Worm (Caenorhabditis elegans): ENCODE data around the gene T14G12.6.
A peak's percentile ranks its signal among the peaks of the same experiment; 100 is the strongest.

DNA sequence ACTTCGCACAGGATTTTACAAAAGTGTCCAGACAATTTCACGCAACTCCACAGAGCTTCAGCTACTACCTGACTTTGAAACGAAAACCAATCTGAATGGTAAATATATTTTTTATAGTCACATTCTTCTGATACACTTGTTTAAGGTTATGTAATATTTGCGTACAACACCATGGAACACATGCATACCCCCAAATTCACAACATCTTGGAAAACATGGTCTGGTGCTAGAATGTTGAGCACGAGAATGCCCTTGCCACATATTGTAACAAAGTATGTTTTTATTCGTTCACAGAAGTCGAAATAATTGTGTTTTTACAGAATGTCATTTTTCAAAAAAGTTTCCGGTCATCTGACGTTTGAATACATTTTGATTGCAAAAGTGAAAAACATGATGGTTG, 43.4 kb downstream of the T14G12.6 start:
- TF ChIP-seq unc-62 (GFP tag; optimal IDR thresholded peaks at IDR 0.05 in 1 of 2) (peak in 1 of 2 experiments; percentile 93), unc-62 (tag; optimal IDR thresholded peaks at IDR 0.05) (no peak), lsy-2 (tag; optimal IDR thresholded peaks at IDR 0.05) (no peak), pha-4 (GFP tag; IDR thresholded peaks at IDR 0.05) (no peak), pha-4 (tag; optimal IDR thresholded peaks at IDR 0.05) (no peak), ceh-82 (tag; optimal IDR thresholded peaks at IDR 0.05) (no peak), skn-1 (tag; optimal IDR thresholded peaks at IDR 0.05) (no peak)

All from whole organism, L4 larva.